Worm (Caenorhabditis elegans) whole organism, midembryonic: ENCODE measurements around the gene sas-7.

ENCODE experiments used
- T22C8.4 ChIP-seq: fragments of 200-800 bp; sonication (Bioruptor generic); IDR thresholded peaks from 2 replicates; pipeline ENCODE4 v1.3.6; 2022; ENCODE audit warnings: missing genetic modification characterization, missing compliant biosample characterization
- cog-1 ChIP-seq: sonication (generic microtip); optimal IDR thresholded peaks from 2 replicates; lab custom pipeline; 2016; ENCODE audit warnings: missing genetic modification characterization, missing compliant biosample characterization
- flt-1 ChIP-seq: fragments of 200-800 bp; sonication (Bioruptor generic); IDR thresholded peaks from 2 replicates; pipeline ENCODE4 v1.3.6; 2022; ENCODE audit warnings: missing genetic modification characterization, missing compliant biosample characterization
- klf-2 ChIP-seq: fragments of 200-800 bp; sonication (Bioruptor generic); conservative IDR thresholded peaks from 2 replicates; pipeline ENCODE4 v1.3.6; 2022; ENCODE audit warnings: missing genetic modification reagents, missing genetic modification characterization, missing compliant biosample characterization
- med-1 ChIP-seq: sonication (generic microtip); optimal IDR thresholded peaks from 2 replicates; lab custom pipeline; 2017; ENCODE audit warnings: missing genetic modification characterization, mild to moderate bottlenecking, missing compliant biosample characterization, antibody characterized with exemption, missing genetic modification reagents; ENCODE audit not compliant: insufficient read depth
- ref-1 ChIP-seq: fragments of 200-800 bp; sonication (Bioruptor generic); conservative IDR thresholded peaks from 2 replicates; pipeline ENCODE4 v1.3.6; 2022; ENCODE audit warnings: missing genetic modification reagents, missing genetic modification characterization, missing compliant biosample characterization
- tab-1 ChIP-seq: fragments of 200-800 bp; sonication (Bioruptor generic); IDR thresholded peaks from 2 replicates; pipeline ENCODE4 v1.3.6; 2022; ENCODE audit warnings: missing genetic modification characterization, missing compliant biosample characterization
- ztf-23 ChIP-seq: fragments of 200-800 bp; sonication (Bioruptor generic); IDR thresholded peaks from 2 replicates; pipeline ENCODE4 v1.3.6; 2022; ENCODE audit warnings: missing genetic modification reagents, missing genetic modification characterization, missing compliant biosample characterization
- ztf-29 ChIP-seq: fragments of 200-800 bp; sonication (Bioruptor generic); IDR thresholded peaks from 2 replicates; pipeline ENCODE4 v1.3.6; 2022; ENCODE audit warnings: missing genetic modification reagents, missing genetic modification characterization, missing compliant biosample characterization

sas-7 gene

ce11 chrIII:10337508-10338166, 16.8 kb downstream of the sas-7 start, which contains the start of gene ttr-15:
TSS of gene ttr-15 (plus strand) at chrIII:10337847.
- no peak for TF ChIP-seq T22C8.4 (GFP tag; lab: Robert Waterston, UW)
- no peak for TF ChIP-seq ref-1 (GFP tag; lab: Robert Waterston, UW)
- TF ChIP-seq cog-1 = no peak
- no peak for TF ChIP-seq flt-1
- no peak for TF ChIP-seq med-1 (GFP tag; lab: Kevin White, UChicago)
- no peak for TF ChIP-seq tab-1
- TF ChIP-seq klf-2 (GFP tag; lab: Robert Waterston, UW) = no peak
- TF ChIP-seq ztf-23 (GFP tag; lab: Robert Waterston, UW) = no peak

- no peak for TF ChIP-seq ztf-23 (GFP tag; lab: Robert Waterston, UW)
- TF ChIP-seq klf-2 (GFP tag; lab: Robert Waterston, UW) = no peak
- no peak for TF ChIP-seq T22C8.4 (GFP tag; lab: Robert Waterston, UW)
- no peak for TF ChIP-seq cog-1
- no peak for TF ChIP-seq med-1 (GFP tag; lab: Kevin White, UChicago)
- no peak for TF ChIP-seq ztf-29 (GFP tag; lab: Robert Waterston, UW)
- no peak for TF ChIP-seq tab-1
- TF ChIP-seq ref-1 (GFP tag; lab: Robert Waterston, UW) = no peak
- TF ChIP-seq flt-1 = no peak
Measured at ce11 chrIII:10338992-10339852, 18.4 kb downstream of the sas-7 start.

ce11 chrIII:10339949-10340348, 19.1 kb downstream of the sas-7 start:
- TF ChIP-seq klf-2 (GFP tag; lab: Robert Waterston, UW) = no peak
- TF ChIP-seq flt-1 = no peak
- no peak for TF ChIP-seq ref-1 (GFP tag; lab: Robert Waterston, UW)
- no peak for TF ChIP-seq tab-1
- no peak for TF ChIP-seq med-1 (GFP tag; lab: Kevin White, UChicago)
- no peak for TF ChIP-seq ztf-23 (GFP tag; lab: Robert Waterston, UW)
- no peak for TF ChIP-seq cog-1
- no peak for TF ChIP-seq ztf-29 (GFP tag; lab: Robert Waterston, UW)
- TF ChIP-seq T22C8.4 (GFP tag; lab: Robert Waterston, UW) = no peak

ce11 chrIII:10341758-10342157, 20.9 kb downstream of the sas-7 start, which contains the start of gene tbx-9:
TSS of gene tbx-9 (minus strand) at chrIII:10341858.
- TF ChIP-seq flt-1 = no peak

ce11 chrIII:10344762-10345161, 23.9 kb downstream of the sas-7 start:
- TF ChIP-seq cog-1 = no peak

- TF ChIP-seq ztf-23 (GFP tag; lab: Robert Waterston, UW) = no peak
- no peak for TF ChIP-seq med-1 (GFP tag; lab: Kevin White, UChicago)
- 0 out of 2 replicates have a peak, but pooled peaks have one; percentile 8 for TF ChIP-seq ref-1 (GFP tag; lab: Robert Waterston, UW)
- TF ChIP-seq T22C8.4 (GFP tag; lab: Robert Waterston, UW) = no peak
- TF ChIP-seq tab-1 = no peak
- TF ChIP-seq flt-1 = no peak
- no peak for TF ChIP-seq ztf-29 (GFP tag; lab: Robert Waterston, UW)
- no peak for TF ChIP-seq cog-1
- no peak for TF ChIP-seq klf-2 (GFP tag; lab: Robert Waterston, UW)
Measured at ce11 chrIII:10347049-10347448, 26.2 kb downstream of the sas-7 start, which contains the start of gene tbx-8. TSS of gene tbx-8 (plus strand) at chrIII:10347349.

- TF ChIP-seq ztf-23 (GFP tag; lab: Robert Waterston, UW) (no peak), med-1 (GFP tag; lab: Kevin White, UChicago) (no peak), T22C8.4 (GFP tag; lab: Robert Waterston, UW) (no peak), ref-1 (GFP tag; lab: Robert Waterston, UW) (no peak)
Measured at ce11 chrIII:10351595-10352207, 30.9 kb downstream of the sas-7 start, which contains the start of gene T07C4.3. TSS of gene T07C4.3 (plus strand) at chrIII:10352157.

ce11 chrIII:10353423-10353822, 32.6 kb downstream of the sas-7 start:
- TF ChIP-seq cog-1 = no peak

- TF ChIP-seq ref-1 (GFP tag; lab: Robert Waterston, UW) (no peak), tab-1 (no peak), ztf-29 (GFP tag; lab: Robert Waterston, UW) (no peak), flt-1 (no peak), med-1 (GFP tag; lab: Kevin White, UChicago) (no peak), ztf-23 (GFP tag; lab: Robert Waterston, UW) (no peak), cog-1 (no peak), klf-2 (GFP tag; lab: Robert Waterston, UW) (no peak), T22C8.4 (GFP tag; lab: Robert Waterston, UW) (no peak)
Measured at ce11 chrIII:10354591-10354990, 33.8 kb downstream of the sas-7 start.

ce11 chrIII:10355382-10355781, 34.6 kb downstream of the sas-7 start, which contains the start of gene spp-1:
TSS of gene spp-1 (minus strand) at chrIII:10355668.
- no peak for TF ChIP-seq klf-2 (GFP tag; lab: Robert Waterston, UW)
- TF ChIP-seq ztf-23 (GFP tag; lab: Robert Waterston, UW) = no peak
- no peak for TF ChIP-seq cog-1
- no peak for TF ChIP-seq ref-1 (GFP tag; lab: Robert Waterston, UW)
- no peak for TF ChIP-seq T22C8.4 (GFP tag; lab: Robert Waterston, UW)
- no peak for TF ChIP-seq tab-1
- TF ChIP-seq ztf-29 (GFP tag; lab: Robert Waterston, UW) = no peak
- no peak for TF ChIP-seq flt-1
- TF ChIP-seq med-1 (GFP tag; lab: Kevin White, UChicago) = no peak
